Worm (Caenorhabditis elegans) whole organism, L1 larva: ENCODE data around the gene nhr-137.
A peak's percentile ranks its signal among the peaks of the same experiment; 100 is the strongest.

ENCODE experiments used
- C04F5.9 ChIP-seq: sonication (generic microtip); optimal IDR thresholded peaks from 2 replicates; lab custom pipeline; 2016; ENCODE audit warnings: missing genetic modification characterization, missing compliant biosample characterization
- C16A3.4 ChIP-seq: fragments of 150-350 bp; optimal IDR thresholded peaks from 2 replicates; lab custom pipeline; 2014; ENCODE audit warnings: missing biosample characterization, missing genetic modification characterization
- C34B4.2 ChIP-seq: sonication (generic microtip); optimal IDR thresholded peaks from 2 replicates; lab custom pipeline; 2017; ENCODE audit warnings: mild to moderate bottlenecking, missing genetic modification characterization, missing compliant biosample characterization
- F16B12.6 ChIP-seq: fragments of 150-350 bp; optimal IDR thresholded peaks from 2 replicates; lab custom pipeline; 2014; ENCODE audit warnings: missing biosample characterization, missing genetic modification characterization
- aly-2 ChIP-seq: fragments of 150-350 bp; optimal IDR thresholded peaks from 2 replicates; lab custom pipeline; 2014; ENCODE audit warnings: missing biosample characterization, missing genetic modification characterization
- blmp-1 ChIP-seq: fragments of 150-350 bp; optimal IDR thresholded peaks from 2 replicates; lab custom pipeline; 2014; ENCODE audit warnings: missing biosample characterization, missing genetic modification characterization
- dpl-1 ChIP-seq, 3 experiments: fragments of 150-350 bp in 2 of 3; sonication (generic microtip) in 1 of 3; optimal IDR thresholded peaks; 2 replicates each; lab custom pipeline; 2014 to 2017; ENCODE audit warnings: missing biosample characterization in 3 of 3, missing genetic modification characterization in 3 of 3, missing genetic modification reagents in 3 of 3
- dsc-1 ChIP-seq: sonication (generic microtip); optimal IDR thresholded peaks from 2 replicates; lab custom pipeline; 2016; ENCODE audit warnings: mild to moderate bottlenecking, missing genetic modification characterization, missing compliant biosample characterization
- efl-1 ChIP-seq, 4 experiments: fragments of 150-350 bp; optimal IDR thresholded peaks in 3 of 4; peaks in 1 of 4; 1 replicate in 1 of 4; 2 replicates in 3 of 4; lab custom pipeline; 2014; ENCODE audit warnings: missing biosample characterization in 2 of 4, missing genetic modification characterization in 2 of 4, missing genetic modification reagents in 2 of 4
- elt-2 ChIP-seq: sonication (generic microtip); optimal IDR thresholded peaks from 2 replicates; lab custom pipeline; 2016; ENCODE audit warnings: missing genetic modification characterization, mild to moderate bottlenecking, inconsistent platforms, missing compliant biosample characterization, missing genetic modification reagents
- elt-3 ChIP-seq, 6 experiments: fragments of 150-350 bp in 1 of 6; sonication (generic microtip); optimal IDR thresholded peaks; 2 replicates each; lab custom pipeline; 2017 to 2018; ENCODE audit warnings: missing biosample characterization in 6 of 6, missing genetic modification characterization in 6 of 6, inconsistent platforms in 1 of 6
- fkh-4 ChIP-seq: sonication (generic microtip); optimal IDR thresholded peaks from 2 replicates; lab custom pipeline; 2016; ENCODE audit warnings: missing compliant biosample characterization, missing genetic modification characterization, borderline replicate concordance
- fos-1 ChIP-seq: fragments of 150-350 bp; optimal IDR thresholded peaks from 2 replicates; lab custom pipeline; 2014; ENCODE audit warnings: missing biosample characterization, missing genetic modification characterization
- hlh-4 ChIP-seq: sonication (generic microtip); optimal IDR thresholded peaks from 2 replicates; lab custom pipeline; 2016; ENCODE audit warnings: mild to moderate bottlenecking, missing genetic modification characterization, missing compliant biosample characterization
- irx-1 ChIP-seq: sonication (generic microtip); optimal IDR thresholded peaks from 2 replicates; lab custom pipeline; 2016; ENCODE audit warnings: missing genetic modification characterization, missing compliant biosample characterization
- jun-1 ChIP-seq: fragments of 150-350 bp; optimal IDR thresholded peaks from 2 replicates; lab custom pipeline; 2014; ENCODE audit warnings: missing biosample characterization, missing genetic modification reagents, missing genetic modification characterization
- lin-14 ChIP-seq: fragments of 200-800 bp; sonication (Bioruptor generic); optimal IDR thresholded peaks from 2 replicates; lab custom pipeline; 2018; ENCODE audit warnings: mild to moderate bottlenecking, missing genetic modification characterization, moderate library complexity, missing compliant biosample characterization
- lin-35 ChIP-seq, 2 experiments: fragments of 150-350 bp; optimal IDR thresholded peaks; 2 replicates each; lab custom pipeline; 2014; ENCODE audit warnings: missing biosample characterization in 2 of 2, missing genetic modification characterization in 2 of 2, missing genetic modification reagents in 2 of 2
- lir-3 ChIP-seq: sonication (generic microtip); optimal IDR thresholded peaks from 2 replicates; lab custom pipeline; 2016; ENCODE audit warnings: mild to moderate bottlenecking, missing genetic modification characterization, moderate library complexity, missing compliant biosample characterization; ENCODE audit not compliant: poor library complexity
- lsy-2 ChIP-seq, 2 experiments: fragments of 150-350 bp; optimal IDR thresholded peaks; 2 replicates each; lab custom pipeline; 2014; ENCODE audit warnings: missing biosample characterization in 2 of 2, missing genetic modification characterization in 2 of 2
- nhr-12 ChIP-seq: sonication (generic microtip); optimal IDR thresholded peaks from 2 replicates; lab custom pipeline; 2017; ENCODE audit warnings: missing biosample characterization, missing genetic modification characterization
- nhr-19 ChIP-seq: fragments of 200-800 bp; sonication (Bioruptor generic); conservative IDR thresholded peaks from 2 replicates; pipeline ENCODE4 v1.3.6; 2022; ENCODE audit warnings: missing genetic modification characterization, missing compliant biosample characterization
- nhr-20 ChIP-seq: sonication (generic microtip); optimal IDR thresholded peaks from 2 replicates; lab custom pipeline; 2016; ENCODE audit warnings: mild to moderate bottlenecking, missing genetic modification characterization, missing compliant biosample characterization
- nhr-237 ChIP-seq: fragments of 150-350 bp; optimal IDR thresholded peaks from 2 replicates; lab custom pipeline; 2014; ENCODE audit warnings: missing biosample characterization, missing genetic modification characterization
- nhr-28 ChIP-seq: fragments of 150-350 bp; optimal IDR thresholded peaks from 2 replicates; lab custom pipeline; 2014; ENCODE audit warnings: missing biosample characterization, missing genetic modification characterization
- nhr-71 ChIP-seq: sonication (generic microtip); optimal IDR thresholded peaks from 2 replicates; lab custom pipeline; 2016; ENCODE audit warnings: mild to moderate bottlenecking, missing genetic modification characterization, moderate library complexity, missing compliant biosample characterization
- nhr-76 ChIP-seq: sonication (generic microtip); optimal IDR thresholded peaks from 2 replicates; lab custom pipeline; 2017; ENCODE audit warnings: missing biosample characterization, missing genetic modification characterization
- nhr-77 ChIP-seq: fragments of 150-350 bp; optimal IDR thresholded peaks from 2 replicates; lab custom pipeline; 2014; ENCODE audit warnings: missing biosample characterization, missing genetic modification characterization
- nhr-85 ChIP-seq: sonication (generic microtip); peaks from one replicate; lab custom pipeline; 2016; ENCODE audit warnings: missing genetic modification characterization, inconsistent platforms, missing compliant biosample characterization
- nhr-90 ChIP-seq: sonication (generic microtip); optimal IDR thresholded peaks from 2 replicates; lab custom pipeline; 2016; ENCODE audit warnings: mild to moderate bottlenecking, missing genetic modification characterization, missing compliant biosample characterization; ENCODE audit not compliant: poor library complexity
- snu-23 ChIP-seq: sonication (generic microtip); optimal IDR thresholded peaks from 2 replicates; lab custom pipeline; 2016; ENCODE audit warnings: missing genetic modification characterization, missing compliant biosample characterization
- sptf-1 ChIP-seq: fragments of 150-350 bp; optimal IDR thresholded peaks from 2 replicates; lab custom pipeline; 2014; ENCODE audit warnings: missing biosample characterization, missing genetic modification characterization
- sup-37 ChIP-seq: fragments of 200-800 bp; sonication (Bioruptor generic); optimal IDR thresholded peaks from 2 replicates; lab custom pipeline; 2018; ENCODE audit warnings: mild to moderate bottlenecking, missing genetic modification characterization, missing compliant biosample characterization
- swsn-7 ChIP-seq: sonication (generic microtip); optimal IDR thresholded peaks from 2 replicates; lab custom pipeline; 2016; ENCODE audit warnings: missing genetic modification characterization, missing compliant biosample characterization
- tbx-2 ChIP-seq: sonication (generic microtip); optimal IDR thresholded peaks from 2 replicates; lab custom pipeline; 2016; ENCODE audit warnings: missing genetic modification characterization, missing compliant biosample characterization
- tlp-1 ChIP-seq: fragments of 150-350 bp; optimal IDR thresholded peaks from 2 replicates; lab custom pipeline; 2014; ENCODE audit warnings: missing biosample characterization, missing genetic modification characterization
- unc-130 ChIP-seq: fragments of 150-350 bp; optimal IDR thresholded peaks from 2 replicates; lab custom pipeline; 2017; ENCODE audit warnings: missing biosample characterization, missing genetic modification characterization, inconsistent platforms
- unc-30 ChIP-seq: sonication (generic microtip); optimal IDR thresholded peaks from 2 replicates; lab custom pipeline; 2017; ENCODE audit warnings: missing biosample characterization, missing genetic modification characterization
- unc-98 ChIP-seq: fragments of 200-800 bp; sonication (Bioruptor generic); IDR thresholded peaks from 2 replicates; pipeline ENCODE4 v1.3.6; 2022; ENCODE audit warnings: missing genetic modification characterization, missing compliant biosample characterization
- xbp-1 ChIP-seq: sonication (generic microtip); optimal IDR thresholded peaks from 2 replicates; lab custom pipeline; 2016; ENCODE audit warnings: missing genetic modification characterization, missing compliant biosample characterization

Gene nhr-137

ce11 chrX:6641509-6641908 is 27.3 kb downstream of the nhr-137 start (continued):
- TF ChIP-seq sup-37: no peak
- TF ChIP-seq C16A3.4 (tag; lab: Kevin White, UChicago): no peak
- TF ChIP-seq hlh-4 (tag; lab: Kevin White, UChicago): no peak
- TF ChIP-seq, all 84 proteins: peak for 14

DNA sequence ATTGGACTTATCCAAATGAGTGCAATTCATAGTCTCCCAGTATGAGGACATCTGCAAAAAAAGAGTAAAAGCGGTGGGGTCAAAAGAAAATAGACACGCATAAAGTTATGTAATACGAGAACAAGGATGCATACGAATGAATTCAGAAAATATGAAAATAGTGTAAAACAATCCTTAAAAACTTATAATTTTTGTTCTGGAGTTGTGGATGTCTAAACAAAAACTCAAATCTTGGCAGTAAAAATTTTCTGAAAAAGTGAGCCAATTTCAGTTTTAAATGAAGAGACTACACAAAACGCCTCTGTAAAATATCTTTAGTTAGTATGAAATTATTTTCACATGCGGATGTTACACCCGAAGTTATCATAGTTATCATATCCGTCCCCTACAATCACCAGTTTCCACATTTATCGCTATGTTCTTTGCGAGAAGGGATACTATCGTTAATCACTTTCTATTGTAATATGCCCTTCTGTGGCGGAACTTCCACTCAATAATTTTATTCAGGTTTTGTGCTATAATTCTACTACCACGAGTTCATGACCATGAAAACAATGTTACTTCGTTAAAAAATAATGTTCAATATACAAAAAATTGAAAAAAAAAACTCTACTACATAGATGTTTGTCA is 28.1 kb downstream of the nhr-137 start, which contains the start of gene nhr-120:
Gene nhr-120 (minus strand): TSS at position 51 of the 630 bp plus-strand sequence.
- TF ChIP-seq nhr-28: no peak
- TF ChIP-seq elt-2 (tag; lab: Kevin White, UChicago): no peak
- no peak for TF ChIP-seq swsn-7 (tag; lab: Kevin White, UChicago)
- peak; percentile 70 for TF ChIP-seq blmp-1
- no peak for TF ChIP-seq nhr-76 (tag; lab: Kevin White, UChicago)
- TF ChIP-seq jun-1 (tag; lab: Kevin White, UChicago): no peak
- no peak for TF ChIP-seq nhr-77 (tag; lab: Kevin White, UChicago)
- TF ChIP-seq sup-37: no peak
- TF ChIP-seq unc-98: no peak
- TF ChIP-seq efl-1 (optimal IDR thresholded peaks at IDR 0.05; lab: Kevin White, UChicago): no peak
- TF ChIP-seq efl-1 (GFP tag; optimal IDR thresholded peaks at IDR 0.05 in 1 of 2; lab: Kevin White, UChicago): peak in 1 of 2 experiments; percentile 46
- no peak for TF ChIP-seq nhr-12 (tag; lab: Kevin White, UChicago)
- TF ChIP-seq tbx-2 (tag; lab: Kevin White, UChicago): no peak
- no peak for TF ChIP-seq dpl-1 (GFP tag; optimal IDR thresholded peaks at IDR 0.05; lab: Kevin White, UChicago)
- peak in 1 of 6 experiments; percentile 57 for TF ChIP-seq elt-3 (tag; optimal IDR thresholded peaks at IDR 0.05; lab: Kevin White, UChicago)
- TF ChIP-seq fos-1 (tag; lab: Kevin White, UChicago): no peak
- no peak for TF ChIP-seq sptf-1 (tag; lab: Kevin White, UChicago)
- TF ChIP-seq unc-130 (tag; lab: Kevin White, UChicago): no peak

ce11 chrX:6638985-6639573 is 29.7 kb downstream of the nhr-137 start:
- peak; percentile 56 for TF ChIP-seq lin-14 (GFP tag; lab: Kevin White, UChicago)
- no peak for TF ChIP-seq fkh-4 (tag; lab: Kevin White, UChicago)
- no peak for TF ChIP-seq irx-1 (tag; lab: Kevin White, UChicago)
- no peak for TF ChIP-seq efl-1 (optimal IDR thresholded peaks at IDR 0.05; lab: Kevin White, UChicago)
- no peak for TF ChIP-seq efl-1 (GFP tag; optimal IDR thresholded peaks at IDR 0.05 in 1 of 2; lab: Kevin White, UChicago)
- no peak for TF ChIP-seq unc-98
- peak; percentile 71 for TF ChIP-seq nhr-20
- peak; percentile 17 for TF ChIP-seq tbx-2 (tag; lab: Kevin White, UChicago)
- TF ChIP-seq nhr-28: no peak
- TF ChIP-seq nhr-71 (tag; lab: Kevin White, UChicago): peak; percentile 50
- peak in 2 of 6 experiments; percentile 35 to 80 for TF ChIP-seq elt-3 (tag; optimal IDR thresholded peaks at IDR 0.05; lab: Kevin White, UChicago)
- peak in 1 of 2 experiments; percentile 52 for TF ChIP-seq lin-35 (GFP tag; optimal IDR thresholded peaks at IDR 0.05; lab: Kevin White, UChicago)
- peak; percentile 31 for TF ChIP-seq nhr-90 (tag; lab: Kevin White, UChicago)
- TF ChIP-seq elt-2 (tag; lab: Kevin White, UChicago): peak; percentile 50
- TF ChIP-seq tlp-1 (tag; lab: Kevin White, UChicago): no peak
- peak; percentile 50 for TF ChIP-seq snu-23
- TF ChIP-seq C34B4.2: no peak
- TF ChIP-seq xbp-1 (tag; lab: Kevin White, UChicago): no peak
- no peak for TF ChIP-seq F16B12.6 (tag; lab: Kevin White, UChicago)
- TF ChIP-seq dsc-1 (tag; lab: Kevin White, UChicago): no peak
- peak; percentile 82 for TF ChIP-seq nhr-85 (tag; lab: Kevin White, UChicago)
- no peak for TF ChIP-seq lir-3 (tag; lab: Kevin White, UChicago)
- no peak for TF ChIP-seq nhr-237
- peak; percentile 73 for TF ChIP-seq blmp-1
- peak; percentile 34; the same call in 1 of the 2 replicates for TF ChIP-seq nhr-19
- no peak for TF ChIP-seq C16A3.4 (tag; lab: Kevin White, UChicago)
- TF ChIP-seq lsy-2 (tag; optimal IDR thresholded peaks at IDR 0.05; lab: Kevin White, UChicago): peak in 1 of 2 experiments; percentile 4
- no peak for TF ChIP-seq C04F5.9
- no peak for TF ChIP-seq unc-30
- TF ChIP-seq dpl-1 (GFP tag; optimal IDR thresholded peaks at IDR 0.05; lab: Kevin White, UChicago): no peak
- no peak for TF ChIP-seq aly-2 (tag; lab: Kevin White, UChicago)
- no peak for TF ChIP-seq swsn-7 (tag; lab: Kevin White, UChicago)
